Fruit fly (Drosophila melanogaster) whole organism, embryonic: ENCODE results near the gene KFase.

Experiments
- CG12155 ChIP-seq: fragments of 200-800 bp; sonication (Bioruptor generic); optimal IDR thresholded peaks from 3 replicates; lab custom pipeline; 2016; ENCODE audit warnings: missing biosample characterization, missing genetic modification characterization
- CG12391 ChIP-seq: fragments of 200-800 bp; sonication (Bioruptor generic); optimal IDR thresholded peaks from 3 replicates; lab custom pipeline; 2018; ENCODE audit warnings: missing biosample characterization, mild to moderate bottlenecking, missing genetic modification characterization, moderate library complexity
- CG14860 ChIP-seq: fragments of 200-800 bp; sonication (Bioruptor generic); IDR thresholded peaks from 3 replicates; pipeline ENCODE4 v1.3.6; 2022; ENCODE audit warnings: missing biosample characterization, missing genetic modification characterization; ENCODE audit not compliant: partially characterized antibody
- CG15696 ChIP-seq: fragments of 200-800 bp; sonication (Bioruptor generic); optimal IDR thresholded peaks from 2 replicates; lab custom pipeline; 2019; ENCODE audit warnings: missing biosample characterization, mild to moderate bottlenecking, missing genetic modification characterization, moderate library complexity
- CG16863 ChIP-seq: fragments of 200-800 bp; sonication (Bioruptor generic); optimal IDR thresholded peaks from 3 replicates; lab custom pipeline; 2016; ENCODE audit warnings: missing biosample characterization, missing genetic modification characterization
- CG17186 ChIP-seq: fragments of 200-800 bp; sonication (Bioruptor generic); optimal IDR thresholded peaks from 3 replicates; lab custom pipeline; 2017; ENCODE audit warnings: missing biosample characterization, missing genetic modification reagents, missing genetic modification characterization
- CG17359 ChIP-seq: fragments of 200-800 bp; sonication (Bioruptor generic); optimal IDR thresholded peaks from 3 replicates; lab custom pipeline; 2018; ENCODE audit warnings: missing biosample characterization, mild to moderate bottlenecking, missing genetic modification characterization, moderate library complexity
- CG17385 ChIP-seq: fragments of 200-800 bp; sonication (Bioruptor generic); optimal IDR thresholded peaks from 3 replicates; lab custom pipeline; 2018; ENCODE audit warnings: missing biosample characterization, mild to moderate bottlenecking, missing genetic modification characterization
- CG1832 ChIP-seq: fragments of 200-800 bp; sonication (Bioruptor generic); optimal IDR thresholded peaks from 2 replicates; lab custom pipeline; 2017; ENCODE audit warnings: missing biosample characterization, mild to moderate bottlenecking, missing genetic modification characterization, inconsistent platforms
- CG18599 ChIP-seq: fragments of 200-800 bp; sonication (Bioruptor generic); optimal IDR thresholded peaks from 3 replicates; lab custom pipeline; 2017; ENCODE audit warnings: missing biosample characterization, missing genetic modification characterization, mild to moderate bottlenecking, moderate library complexity, missing genetic modification reagents
- CG2889 ChIP-seq: fragments of 200-800 bp; sonication (Bioruptor generic); IDR thresholded peaks from 3 replicates; pipeline ENCODE4 v1.3.6; 2022; ENCODE audit warnings: missing biosample characterization, missing genetic modification characterization
- CG3281 ChIP-seq: fragments of 200-800 bp; sonication (Bioruptor generic); optimal IDR thresholded peaks from 3 replicates; lab custom pipeline; 2017; ENCODE audit warnings: missing biosample characterization, mild to moderate bottlenecking, missing genetic modification characterization
- CG3726 ChIP-seq: fragments of 200-800 bp; sonication (Bioruptor generic); IDR thresholded peaks from 3 replicates; pipeline ENCODE4, ENCODE4 v1.3.6; 2022; ENCODE audit warnings: missing biosample characterization, missing genetic modification characterization
- CG3995 ChIP-seq: fragments of 200-800 bp; sonication (Bioruptor generic); optimal IDR thresholded peaks from 3 replicates; lab custom pipeline; 2016; ENCODE audit warnings: missing biosample characterization, missing genetic modification characterization
- CG43689 ChIP-seq: fragments of 200-800 bp; sonication (Bioruptor generic); IDR thresholded peaks from 2 replicates; pipeline ENCODE4 v1.3.6; 2022; ENCODE audit warnings: missing biosample characterization, missing genetic modification characterization
- CG4617 ChIP-seq: fragments of 200-800 bp; sonication (Bioruptor generic); optimal IDR thresholded peaks from 3 replicates; lab custom pipeline; 2016; ENCODE audit warnings: missing biosample characterization, missing genetic modification characterization, borderline replicate concordance
- CG6791 ChIP-seq: fragments of 200-800 bp; sonication (Bioruptor generic); IDR thresholded peaks from 3 replicates; pipeline ENCODE4 v1.3.6; 2022; ENCODE audit warnings: missing biosample characterization, missing genetic modification characterization; ENCODE audit not compliant: partially characterized antibody
- CG8388 ChIP-seq: fragments of 200-800 bp; sonication (Bioruptor generic); optimal IDR thresholded peaks from 2 replicates; lab custom pipeline; 2019; ENCODE audit warnings: missing biosample characterization, mild to moderate bottlenecking, missing genetic modification characterization, moderate library complexity
- CG8924 ChIP-seq: fragments of 200-800 bp; optimal IDR thresholded peaks from 3 replicates; lab custom pipeline; 2019; ENCODE audit warnings: missing biosample characterization, mild to moderate bottlenecking, missing genetic modification characterization, moderate library complexity
- CG9215 ChIP-seq: fragments of 200-800 bp; sonication (Bioruptor generic); IDR thresholded peaks from 2 replicates; pipeline ENCODE4 v1.3.6; 2022; ENCODE audit warnings: missing biosample characterization, missing genetic modification characterization
- CG9727 ChIP-seq: fragments of 200-800 bp; sonication (Bioruptor generic); optimal IDR thresholded peaks from 3 replicates; lab custom pipeline; 2017; ENCODE audit warnings: missing biosample characterization, mild to moderate bottlenecking, missing genetic modification characterization
- CG9797 ChIP-seq: fragments of 200-800 bp; sonication (Bioruptor generic); optimal IDR thresholded peaks from 3 replicates; lab custom pipeline; 2018; ENCODE audit warnings: missing biosample characterization, mild to moderate bottlenecking, missing genetic modification characterization
- CG9876 ChIP-seq: fragments of 200-800 bp; sonication (Bioruptor generic); optimal IDR thresholded peaks from 2 replicates; lab custom pipeline; 2016; ENCODE audit warnings: missing biosample characterization, missing genetic modification characterization
- Dek ChIP-seq: fragments of 200-800 bp; sonication (Bioruptor generic); optimal IDR thresholded peaks from 3 replicates; lab custom pipeline; 2019; ENCODE audit warnings: missing biosample characterization, mild to moderate bottlenecking, missing genetic modification characterization, moderate library complexity
- ERR ChIP-seq: fragments of 200-800 bp; sonication (Bioruptor generic); optimal IDR thresholded peaks from 2 replicates; lab custom pipeline; 2016; ENCODE audit warnings: missing biosample characterization, missing genetic modification characterization
- Gsc ChIP-seq: fragments of 200-800 bp; sonication (Bioruptor generic); IDR thresholded peaks from 2 replicates; pipeline ENCODE4 v1.3.6; 2022; ENCODE audit warnings: missing biosample characterization, missing genetic modification characterization
- HmgD ChIP-seq: fragments of 200-800 bp; sonication (Bioruptor generic); optimal IDR thresholded peaks from 3 replicates; lab custom pipeline; 2016; ENCODE audit warnings: missing biosample characterization, missing genetic modification characterization
- Mes4 ChIP-seq: fragments of 200-800 bp; sonication (Bioruptor generic); optimal IDR thresholded peaks from 2 replicates; lab custom pipeline; 2016; ENCODE audit warnings: missing biosample characterization, missing genetic modification characterization
- Oaz ChIP-seq: fragments of 200-800 bp; sonication (Bioruptor generic); IDR thresholded peaks from 2 replicates; pipeline ENCODE4 v1.3.6; 2022; ENCODE audit warnings: missing biosample characterization, missing genetic modification characterization
- Opbp ChIP-seq: fragments of 200-800 bp; sonication (Bioruptor generic); IDR thresholded peaks from 3 replicates; pipeline ENCODE4 v1.3.6; 2022; ENCODE audit warnings: missing biosample characterization, missing genetic modification characterization; ENCODE audit not compliant: partially characterized antibody
- TFAM ChIP-seq: fragments of 200-800 bp; sonication (Bioruptor generic); optimal IDR thresholded peaks from 2 replicates; lab custom pipeline; 2017; ENCODE audit warnings: missing biosample characterization, missing genetic modification characterization, inconsistent platforms
- Usf ChIP-seq: fragments of 200-800 bp; sonication (Bioruptor generic); optimal IDR thresholded peaks from 2 replicates; lab custom pipeline; 2017; ENCODE audit warnings: missing genotype, missing biosample characterization, missing genetic modification characterization
- bigmax ChIP-seq: fragments of 200-800 bp; sonication (Bioruptor generic); optimal IDR thresholded peaks from 2 replicates; lab custom pipeline; 2018; ENCODE audit warnings: missing biosample characterization, mild to moderate bottlenecking, missing genetic modification characterization
- cas ChIP-seq: fragments of 200-800 bp; sonication (Bioruptor generic); IDR thresholded peaks from 2 replicates; pipeline ENCODE4 v1.3.6; 2022; ENCODE audit warnings: missing biosample characterization, missing genetic modification characterization
- cg ChIP-seq: fragments of 200-800 bp; sonication (Bioruptor generic); optimal IDR thresholded peaks from 3 replicates; lab custom pipeline; 2019; ENCODE audit warnings: missing biosample characterization, mild to moderate bottlenecking, missing genetic modification characterization, moderate library complexity
- dan ChIP-seq: fragments of 200-800 bp; sonication (Bioruptor generic); IDR thresholded peaks from 2 replicates; pipeline ENCODE4 v1.3.6; 2022; ENCODE audit warnings: missing biosample characterization, missing genetic modification characterization
- en ChIP-seq: fragments of 200-800 bp; sonication (Bioruptor generic); optimal IDR thresholded peaks from 2 replicates; lab custom pipeline; 2016; ENCODE audit warnings: missing biosample characterization, missing genetic modification characterization
- ftz-f1 ChIP-seq: fragments of 200-800 bp; sonication (Bioruptor generic); optimal IDR thresholded peaks from 2 replicates; lab custom pipeline; 2016; ENCODE audit warnings: missing biosample characterization, missing genetic modification characterization
- fu2 ChIP-seq: fragments of 200-800 bp; sonication (Bioruptor generic); optimal IDR thresholded peaks from 2 replicates; lab custom pipeline; 2016; ENCODE audit warnings: missing biosample characterization, missing genetic modification characterization
- lmd ChIP-seq: fragments of 200-800 bp; sonication (Bioruptor generic); IDR thresholded peaks from 2 replicates; pipeline ENCODE4 v1.3.6; 2022; ENCODE audit warnings: missing biosample characterization, missing genetic modification characterization
- pita ChIP-seq: fragments of 200-800 bp; sonication (Bioruptor generic); optimal IDR thresholded peaks from 2 replicates; lab custom pipeline; 2017; ENCODE audit warnings: missing biosample characterization, mild to moderate bottlenecking, missing genetic modification characterization
- psq ChIP-seq: fragments of 200-800 bp; sonication (Bioruptor generic); optimal IDR thresholded peaks from 2 replicates; lab custom pipeline; 2017; ENCODE audit warnings: missing biosample characterization, missing genetic modification characterization
- row ChIP-seq: fragments of 200-800 bp; sonication (Bioruptor generic); IDR thresholded peaks from 3 replicates; pipeline ENCODE4 v1.3.6; 2022; ENCODE audit warnings: missing biosample characterization, missing genetic modification characterization
- slp2 ChIP-seq: fragments of 200-800 bp; sonication (Bioruptor generic); optimal IDR thresholded peaks from 2 replicates; lab custom pipeline; 2016; ENCODE audit warnings: missing biosample characterization, missing genetic modification characterization
- sob ChIP-seq: fragments of 200-800 bp; sonication (Bioruptor generic); IDR thresholded peaks from 2 replicates; pipeline ENCODE4 v1.3.6; 2022; ENCODE audit warnings: missing biosample characterization, missing genetic modification characterization
- tx ChIP-seq: fragments of 200-800 bp; sonication (Bioruptor generic); optimal IDR thresholded peaks from 2 replicates; lab custom pipeline; 2016; ENCODE audit warnings: missing biosample characterization, missing genetic modification characterization
- unc-4 ChIP-seq: fragments of 200-800 bp; sonication (Bioruptor generic); IDR thresholded peaks from 2 replicates; pipeline ENCODE4 v1.3.6; 2022; ENCODE audit warnings: missing biosample characterization, missing genetic modification characterization; ENCODE audit not compliant: partially characterized antibody
- unpg ChIP-seq: fragments of 200-800 bp; sonication (Bioruptor generic); optimal IDR thresholded peaks from 3 replicates; lab custom pipeline; 2018; ENCODE audit warnings: missing biosample characterization, mild to moderate bottlenecking, missing genetic modification characterization, moderate library complexity
- zen2 ChIP-seq: fragments of 200-800 bp; sonication (Bioruptor generic); IDR thresholded peaks from 3 replicates; pipeline ENCODE4 v1.3.6; 2022; ENCODE audit warnings: missing biosample characterization, missing genetic modification characterization; ENCODE audit not compliant: partially characterized antibody

The KFase gene

DNA sequence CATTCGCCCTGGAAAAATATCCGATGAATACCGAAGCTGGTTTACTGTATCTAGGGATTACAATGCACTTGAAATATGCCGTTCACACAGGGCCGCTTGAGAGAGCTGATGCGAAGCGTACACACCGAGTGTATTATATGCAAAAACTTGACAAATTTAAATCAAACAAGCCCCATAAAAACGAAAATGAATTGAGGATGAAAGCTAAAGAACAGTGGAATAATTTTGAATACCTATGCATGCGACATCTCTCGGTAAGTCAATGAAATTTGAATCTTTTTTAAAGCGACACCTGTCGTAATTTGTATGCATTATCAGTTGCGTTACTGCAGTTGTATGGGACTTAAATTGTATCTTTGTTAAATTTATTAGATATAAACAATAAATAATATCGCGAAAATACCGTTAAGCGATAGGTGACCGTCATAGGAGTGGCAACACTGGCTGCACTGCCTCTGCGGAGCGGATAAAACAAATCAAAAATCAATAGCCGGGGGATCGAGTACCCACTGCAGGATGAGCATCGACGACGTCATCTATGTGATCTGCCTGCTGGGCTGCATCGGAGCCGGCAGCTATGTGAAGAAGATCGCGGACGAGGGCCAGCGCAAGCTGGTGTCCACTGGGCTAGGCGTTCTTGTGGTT is 32.5 kb downstream of the KFase start, which contains the start of gene frj (continued):
- peak; percentile 46 for TF ChIP-seq CG18599 (GFP tag; lab: Kevin White, UChicago)
- TF ChIP-seq fu2 (GFP tag; lab: Kevin White, UChicago), result peak; percentile 53
- TF ChIP-seq CG4617, result peak; percentile 73
- TF ChIP-seq CG9797 (GFP tag; lab: Kevin White, UChicago), result peak; percentile 94
- TF ChIP-seq CG8388 (GFP tag; lab: Kevin White, UChicago), result peak; percentile 45
- peak; percentile 17; the same call in 1 of the 2 replicates for TF ChIP-seq cas (GFP tag; lab: Robert Waterston, UW)
- peak; percentile 57 for TF ChIP-seq Dek (tag; lab: Kevin White, UChicago)
- peak; percentile 59 for TF ChIP-seq CG3995 (GFP tag; lab: Kevin White, UChicago)
- TF ChIP-seq CG9727 (GFP tag; lab: Kevin White, UChicago), result peak; percentile 75
- TF ChIP-seq CG14860, result peak; percentile 60; the same call in 2 of the 3 replicates
- TF ChIP-seq CG12155, result peak; percentile 45
- TF ChIP-seq CG15696 (tag; lab: Kevin White, UChicago), result peak; percentile 58
- TF ChIP-seq Gsc (GFP tag; lab: Robert Waterston, UW), result no peak
- peak; percentile 10 for TF ChIP-seq CG17385 (GFP tag; lab: Kevin White, UChicago)
- peak; percentile 50 for TF ChIP-seq psq (GFP tag; lab: Kevin White, UChicago)
- peak; percentile 64 for TF ChIP-seq CG9215 (GFP tag; lab: Robert Waterston, UW)
- peak; percentile 63 for TF ChIP-seq Opbp
- TF ChIP-seq lmd, result peak; percentile 76
- peak; percentile 70 for TF ChIP-seq sob (GFP tag; lab: Robert Waterston, UW)
- peak; percentile 33 for TF ChIP-seq Usf (GFP tag; lab: Kevin White, UChicago)
- TF ChIP-seq CG9876, result peak; percentile 81
- TF ChIP-seq CG12391 (tag; lab: Kevin White, UChicago), result peak; percentile 73
- no peak for TF ChIP-seq CG43689 (GFP tag; lab: Robert Waterston, UW)
- TF ChIP-seq en (GFP tag; lab: Kevin White, UChicago), result no peak
- no peak for TF ChIP-seq Mes4 (GFP tag; lab: Kevin White, UChicago)
- TF ChIP-seq ftz-f1, result no peak
- TF ChIP-seq TFAM (GFP tag; lab: Kevin White, UChicago), result no peak
- TF ChIP-seq cg, result no peak
- 0 out of 2 replicates have a peak, but pooled peaks have one; percentile 41 for TF ChIP-seq Oaz (GFP tag; lab: Robert Waterston, UW)
- peak; percentile 57 for TF ChIP-seq CG16863 (GFP tag; lab: Kevin White, UChicago)
- peak; percentile 63 for TF ChIP-seq CG17186 (GFP tag; lab: Kevin White, UChicago)
- no peak for TF ChIP-seq CG1832 (GFP tag; lab: Kevin White, UChicago)
- peak; percentile 49 for TF ChIP-seq CG3281
- peak; percentile 37; the same call in 2 of the 3 replicates for TF ChIP-seq CG6791
- peak; percentile 55 for TF ChIP-seq unpg (GFP tag; lab: Kevin White, UChicago)
- peak; percentile 60 for TF ChIP-seq CG8924 (tag; lab: Kevin White, UChicago)
- TF ChIP-seq tx (GFP tag; lab: Kevin White, UChicago), result peak; percentile 73
- TF ChIP-seq CG17359 (tag; lab: Kevin White, UChicago), result peak; percentile 57
- peak; percentile 76 for TF ChIP-seq HmgD (GFP tag; lab: Kevin White, UChicago)
- TF ChIP-seq slp2 (GFP tag; lab: Kevin White, UChicago), result peak; percentile 56
- TF ChIP-seq zen2, result peak; percentile 33; the same call in 1 of the 3 replicates
- TF ChIP-seq unc-4 (GFP tag; lab: Robert Waterston, UW), result peak; percentile 63
- TF ChIP-seq pita (GFP tag; lab: Kevin White, UChicago), result no peak
- peak; percentile 90 for TF ChIP-seq row (GFP tag; lab: Robert Waterston, UW)
- no peak for TF ChIP-seq bigmax
- no peak for TF ChIP-seq ERR (GFP tag; lab: Kevin White, UChicago)
- TF ChIP-seq CG2889 (GFP tag; lab: Robert Waterston, UW), result 0 out of 3 replicates have a peak, but pooled peaks have one; percentile 5
- TF ChIP-seq dan (GFP tag; lab: Robert Waterston, UW), result no peak
- 0 out of 3 replicates have a peak, but pooled peaks have one; percentile 61 for TF ChIP-seq CG3726
